Worm (Caenorhabditis elegans) whole organism, L4 larva: ENCODE measurements around the gene ssp-33.
A peak's percentile ranks its signal among the peaks of the same experiment; 100 is the strongest.
"Not testable (repeated sequence)": the region's sequence is repeated elsewhere in the genome, so short reads cannot be mapped to it uniquely, and the experiment has no call there.

Experiments
- F37D6.2 ChIP-seq: sonication (generic microtip); optimal IDR thresholded peaks from 2 replicates; lab custom pipeline; 2016; ENCODE audit warnings: mild to moderate bottlenecking, missing genetic modification characterization, missing compliant biosample characterization
- ZK546.5 ChIP-seq, 2 experiments: sonication (generic microtip); optimal IDR thresholded peaks; 2 replicates each; lab custom pipeline; 2017; ENCODE audit warnings: missing biosample characterization in 2 of 2, missing genetic modification characterization in 2 of 2
- arid-1 ChIP-seq: fragments of 200-800 bp; sonication (Bioruptor generic); conservative IDR thresholded peaks from 2 replicates; pipeline ENCODE4 v1.3.6; 2022; ENCODE audit warnings: missing genetic modification reagents, missing genetic modification characterization, missing compliant biosample characterization
- cey-2 ChIP-seq: sonication (generic microtip); optimal IDR thresholded peaks from 3 replicates; lab custom pipeline; 2017; ENCODE audit warnings: missing genetic modification characterization, mild to moderate bottlenecking, missing compliant biosample characterization, antibody characterized with exemption, borderline replicate concordance; ENCODE audit not compliant: insufficient read depth
- ctbp-1 ChIP-seq: fragments of 200-800 bp; sonication (Bioruptor generic); IDR thresholded peaks from 2 replicates; pipeline ENCODE4 v1.3.6; 2022; ENCODE audit warnings: missing genetic modification reagents, missing genetic modification characterization, missing compliant biosample characterization
- daf-12 ChIP-seq: fragments of 150-350 bp; optimal IDR thresholded peaks from 2 replicates; lab custom pipeline; 2014; ENCODE audit warnings: missing biosample characterization, missing genetic modification reagents, missing genetic modification characterization
- dmd-8 ChIP-seq: fragments of 200-800 bp; sonication (Bioruptor generic); IDR thresholded peaks from 2 replicates; pipeline ENCODE4 v1.3.6; 2022; ENCODE audit warnings: missing genetic modification characterization, missing compliant biosample characterization
- dmd-9 ChIP-seq: fragments of 200-800 bp; sonication (Bioruptor generic); IDR thresholded peaks from 2 replicates; pipeline ENCODE4 v1.3.6; 2022; ENCODE audit warnings: missing genetic modification reagents, missing genetic modification characterization, missing compliant biosample characterization
- dve-1 ChIP-seq: sonication (generic microtip); optimal IDR thresholded peaks from 2 replicates; lab custom pipeline; 2017; ENCODE audit warnings: antibody characterized with exemption, mild to moderate bottlenecking, missing genetic modification characterization, missing compliant biosample characterization; ENCODE audit not compliant: insufficient read depth
- fos-1 ChIP-seq: fragments of 150-350 bp; optimal IDR thresholded peaks from 2 replicates; lab custom pipeline; 2014; ENCODE audit warnings: missing biosample characterization, missing genetic modification characterization
- lin-39 ChIP-seq: fragments of 150-350 bp; optimal IDR thresholded peaks from 2 replicates; lab custom pipeline; 2014; ENCODE audit warnings: missing biosample characterization, missing genetic modification reagents, missing genetic modification characterization
- mxl-2 ChIP-seq: fragments of 200-800 bp; sonication (Bioruptor generic); conservative IDR thresholded peaks from 2 replicates; pipeline ENCODE4 v1.3.6; 2022; ENCODE audit warnings: missing genetic modification reagents, missing genetic modification characterization, missing compliant biosample characterization
- nhr-41 ChIP-seq: fragments of 200-800 bp; sonication (Bioruptor generic); IDR thresholded peaks from 2 replicates; pipeline ENCODE4 v1.3.6; 2022; ENCODE audit warnings: missing genetic modification reagents, missing genetic modification characterization, missing compliant biosample characterization
- nhr-77 ChIP-seq: fragments of 150-350 bp; optimal IDR thresholded peaks from 2 replicates; lab custom pipeline; 2014; ENCODE audit warnings: missing biosample characterization, missing genetic modification characterization
- php-3 ChIP-seq: fragments of 200-800 bp; sonication (Bioruptor generic); IDR thresholded peaks from 2 replicates; pipeline ENCODE4 v1.3.6; 2022; ENCODE audit warnings: missing genetic modification reagents, missing genetic modification characterization, missing compliant biosample characterization
- pqm-1 ChIP-seq: sonication (generic microtip); optimal IDR thresholded peaks from 2 replicates; lab custom pipeline; 2017; ENCODE audit warnings: missing biosample characterization, missing genetic modification characterization
- set-16 ChIP-seq: fragments of 200-800 bp; sonication (Bioruptor generic); IDR thresholded peaks from 2 replicates; pipeline ENCODE4 v1.3.6; 2022; ENCODE audit warnings: missing genetic modification reagents, missing genetic modification characterization, missing compliant biosample characterization
- spr-1 ChIP-seq: sonication (generic microtip); optimal IDR thresholded peaks from 2 replicates; lab custom pipeline; 2016; ENCODE audit warnings: mild to moderate bottlenecking, missing genetic modification characterization, missing compliant biosample characterization
- unc-130 ChIP-seq: sonication (generic microtip); optimal IDR thresholded peaks from 2 replicates; lab custom pipeline; 2016; ENCODE audit warnings: missing genetic modification reagents, missing genetic modification characterization, missing compliant biosample characterization
- unc-62 ChIP-seq, 3 experiments: fragments of 150-350 bp in 1 of 3; sonication (generic microtip); optimal IDR thresholded peaks in 2 of 3; peaks in 1 of 3; 1 replicate in 1 of 3; 2 replicates in 2 of 3; lab custom pipeline; 2014 to 2017; ENCODE audit warnings: missing biosample characterization in 3 of 3, missing genetic modification characterization in 3 of 3, missing genetic modification reagents in 3 of 3, missing genotype in 1 of 3
- zfp-3 ChIP-seq: fragments of 200-800 bp; sonication (Bioruptor generic); conservative IDR thresholded peaks from 2 replicates; pipeline ENCODE4 v1.3.6; 2022; ENCODE audit warnings: missing genetic modification reagents, missing genetic modification characterization, missing compliant biosample characterization
- zip-2 ChIP-seq: fragments of 150-350 bp; optimal IDR thresholded peaks from 2 replicates; lab custom pipeline; 2014; ENCODE audit warnings: missing biosample characterization, missing genetic modification characterization
- ztf-7 ChIP-seq: fragments of 150-350 bp; optimal IDR thresholded peaks from 2 replicates; lab custom pipeline; 2014; ENCODE audit warnings: missing biosample characterization, missing genetic modification characterization

ssp-33 gene

DNA sequence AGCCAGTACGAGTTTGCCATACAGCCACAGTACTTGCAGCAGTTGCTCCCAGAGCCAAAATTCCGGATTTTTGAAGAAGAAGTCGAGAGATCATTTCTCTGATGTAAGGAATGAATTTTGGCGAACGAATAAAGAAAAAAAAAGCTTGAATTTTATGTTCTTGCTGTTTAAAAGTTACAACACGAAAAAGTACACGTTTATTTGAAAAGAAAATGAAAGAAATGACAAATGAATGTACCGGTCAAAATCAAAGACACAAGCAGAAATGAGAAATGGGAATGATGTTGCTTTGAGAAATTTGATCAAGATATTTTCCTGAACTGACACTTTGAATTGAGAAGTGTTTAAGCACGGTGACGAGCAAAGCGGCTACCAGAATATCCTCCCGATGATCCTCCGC is 30.1 kb downstream of the ssp-33 start, which contains the start of gene Y50E8A.6:
TSS of gene Y50E8A.6 (minus strand) at position 101 of the 400 bp plus-strand sequence.
- TF ChIP-seq unc-62 (GFP tag; optimal IDR thresholded peaks at IDR 0.05 in 1 of 2; lab: Kevin White, UChicago) (no peak), unc-62 (tag; optimal IDR thresholded peaks at IDR 0.05; lab: Kevin White, UChicago) (no peak), dmd-8 (GFP tag; lab: Robert Waterston, UW) (no peak), lin-39 (tag; lab: Kevin White, UChicago) (no peak), php-3 (GFP tag; lab: Robert Waterston, UW) (no peak), spr-1 (tag; lab: Kevin White, UChicago) (no peak), dmd-9 (GFP tag; lab: Robert Waterston, UW) (no peak), ZK546.5 (tag; optimal IDR thresholded peaks at IDR 0.05; lab: Kevin White, UChicago) (no peak), zfp-3 (GFP tag; lab: Robert Waterston, UW) (no peak), nhr-77 (no peak), F37D6.2 (tag; lab: Kevin White, UChicago) (no peak), arid-1 (GFP tag; lab: Robert Waterston, UW) (no peak), zip-2 (tag; lab: Kevin White, UChicago) (no peak), mxl-2 (no peak), cey-2 (tag; lab: Kevin White, UChicago) (no peak)

DNA sequence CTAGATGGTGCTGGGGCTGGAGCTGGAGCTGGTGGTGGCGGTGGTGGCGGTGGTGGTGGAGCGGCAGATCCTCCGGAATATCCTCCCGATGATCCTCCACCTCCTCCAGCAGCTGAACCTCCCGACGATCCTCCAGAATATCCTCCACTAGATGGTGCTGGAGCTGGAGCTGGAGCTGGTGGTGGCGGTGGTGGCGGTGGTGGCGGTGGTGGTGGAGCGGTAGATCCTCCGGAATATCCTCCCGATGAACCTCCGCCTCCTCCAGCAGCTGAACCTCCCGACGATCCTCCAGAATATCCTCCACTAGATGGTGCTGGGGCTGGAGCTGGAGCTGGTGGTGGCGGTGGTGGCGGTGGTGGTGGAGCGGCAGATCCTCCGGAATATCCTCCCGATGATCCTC is 31.7 kb downstream of the ssp-33 start:
- TF ChIP-seq set-16: peak; percentile 70

ce11 chrV:14743438-14743837 is 32.3 kb downstream of the ssp-33 start:
- TF ChIP-seq set-16: peak; percentile 92
- TF ChIP-seq, all 104 proteins: peak for 1; not testable (repeated sequence) for 103

DNA sequence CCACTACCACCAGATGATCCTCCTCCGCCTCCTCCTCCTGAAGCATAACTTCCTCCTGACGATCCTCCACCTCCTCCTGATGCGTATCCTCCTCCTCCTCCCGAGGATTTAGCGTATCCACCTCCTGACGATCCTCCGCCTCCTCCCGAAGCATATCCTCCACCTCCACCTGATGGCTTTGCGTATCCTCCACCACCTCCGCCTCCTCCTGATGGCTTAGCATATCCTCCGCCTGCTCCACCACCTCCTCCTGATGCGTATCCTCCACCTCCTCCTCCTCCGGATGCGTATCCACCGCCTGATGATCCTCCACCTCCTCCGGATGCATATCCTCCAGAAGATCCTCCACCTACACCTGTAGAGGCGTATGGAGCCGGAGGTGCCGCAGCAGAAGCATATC is 33.6 kb downstream of the ssp-33 start:
- TF ChIP-seq set-16: peak; percentile 87
- TF ChIP-seq dmd-8 (GFP tag; lab: Robert Waterston, UW): no peak

DNA sequence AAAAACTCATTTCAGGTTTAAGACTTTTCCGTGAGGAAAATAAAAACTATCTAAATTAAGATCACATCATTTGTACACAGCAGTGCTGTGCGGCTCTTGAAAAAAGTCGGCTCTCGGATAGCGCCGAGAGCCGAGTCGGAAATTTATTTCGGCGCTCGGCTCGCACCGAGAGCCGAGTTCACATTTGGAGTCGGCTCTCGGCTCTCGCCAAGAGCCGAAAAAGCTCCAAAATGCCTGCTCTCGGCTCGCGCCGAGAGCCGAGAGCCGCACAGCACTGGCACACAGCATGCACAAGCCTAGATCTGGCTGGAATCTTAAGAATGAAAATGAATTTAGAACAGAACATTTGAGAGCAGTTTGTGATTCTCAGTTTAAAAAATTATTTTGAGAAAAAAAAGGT is 35.8 kb downstream of the ssp-33 start:
- peak; percentile 89 for TF ChIP-seq set-16
- TF ChIP-seq unc-130 (GFP tag; lab: Kevin White, UChicago): no peak
- TF ChIP-seq, all 104 proteins: peak for 1

DNA sequence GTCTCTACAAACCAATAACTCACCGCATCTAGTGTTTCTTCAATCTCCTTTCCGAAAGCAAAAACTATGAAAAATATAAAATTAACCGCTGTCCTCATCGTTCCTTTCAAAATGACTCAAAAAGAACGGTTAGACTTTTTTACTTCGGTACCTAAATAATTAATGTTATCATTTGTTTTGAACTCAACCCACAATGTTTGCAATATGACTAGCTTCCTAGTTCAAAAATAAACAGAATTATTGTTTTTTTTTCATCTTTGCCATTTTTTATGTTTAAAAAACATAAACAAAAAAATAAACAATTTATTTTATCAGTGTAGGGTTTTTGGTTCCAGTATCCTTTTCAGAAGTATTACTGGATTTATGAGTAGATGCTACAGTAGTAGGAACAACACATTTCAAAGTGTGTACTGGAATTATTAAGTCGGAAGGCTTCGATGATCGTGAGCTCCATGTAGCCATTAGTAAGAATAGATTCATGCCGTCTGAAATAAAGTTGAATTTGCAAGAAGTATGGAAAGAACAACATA is 37.5 kb downstream of the ssp-33 start, which contains the start of the genes lipl-8 and Y50E8A.22:
TSS of gene lipl-8 (minus strand) at position 101 of the 530 bp plus-strand sequence.
TSS of gene Y50E8A.22 (minus strand) at position 480 of the 530 bp plus-strand sequence.
- TF ChIP-seq dve-1 (tag; lab: Kevin White, UChicago) (no peak), daf-12 (tag; lab: Kevin White, UChicago) (no peak), fos-1 (tag; lab: Kevin White, UChicago) (no peak), nhr-41 (GFP tag; lab: Robert Waterston, UW) (no peak)

DNA sequence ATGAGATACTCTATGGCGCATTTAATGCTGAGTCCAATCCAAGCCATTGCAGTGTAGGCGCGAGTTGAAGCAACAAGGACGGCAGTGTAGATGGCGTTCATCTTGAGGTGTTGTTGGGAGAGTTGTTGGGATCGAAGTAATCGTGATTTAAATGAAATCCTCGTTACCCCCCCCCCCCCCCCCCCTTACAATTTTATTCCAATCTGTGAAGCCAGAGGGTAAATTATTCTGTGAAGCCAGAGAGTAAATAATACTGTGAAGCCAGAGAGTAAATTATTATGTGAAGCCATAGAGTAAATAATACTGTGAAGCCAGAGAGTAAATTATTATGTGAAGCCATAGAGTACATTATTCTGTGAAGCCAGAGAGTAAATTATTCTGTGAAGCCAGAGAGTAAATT is 39.2 kb downstream of the ssp-33 start, which contains the start of gene nspa-10:
TSS of gene nspa-10 (minus strand) at position 101 of the 400 bp plus-strand sequence.
- not testable (repeated sequence) for TF ChIP-seq ztf-7 (tag; lab: Kevin White, UChicago); ctbp-1 (GFP tag; lab: Robert Waterston, UW); pqm-1 (tag; lab: Kevin White, UChicago)
